Worm (Caenorhabditis elegans) whole organism, dauer: ENCODE results near the gene snf-10.

ENCODE experiments used
- unc-62 ChIP-seq: sonication (generic microtip); optimal IDR thresholded peaks from 2 replicates; lab custom pipeline; 2017; ENCODE audit warnings: missing biosample characterization, missing genetic modification reagents, missing genetic modification characterization

The snf-10 gene

ce11 chrV:10440723-10441122 is at the start of gene snf-10:
Gene snf-10, minus strand, starts transcription at chrV:10440823.
- TF ChIP-seq unc-62 (GFP tag; lab: Kevin White, UChicago), result no peak

DNA sequence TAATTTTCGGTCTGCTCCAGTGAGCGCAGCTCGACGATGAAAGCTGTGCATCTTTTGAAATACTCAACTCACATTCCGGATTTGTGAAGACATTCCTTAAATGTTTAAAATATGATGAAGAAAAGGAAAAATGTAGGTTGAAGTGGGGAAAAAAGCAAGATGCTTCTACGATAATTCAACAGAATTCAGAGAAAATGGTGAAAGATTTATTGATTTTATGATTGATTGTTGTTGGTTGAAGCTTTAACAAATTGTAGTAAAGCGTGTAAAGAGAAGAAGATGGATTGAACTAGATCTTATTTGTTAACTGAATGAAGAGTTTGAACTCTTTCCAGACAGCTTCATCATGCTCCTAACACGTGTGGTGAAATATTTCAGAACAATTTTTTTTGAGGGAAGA is 49.4 kb upstream of the snf-10 start, which contains the start of gene ncx-5:
Gene ncx-5 (minus strand): TSS at position 101 of the 400 bp plus-strand sequence.
- TF ChIP-seq unc-62 (GFP tag; lab: Kevin White, UChicago), result no peak

- TF ChIP-seq unc-62 (GFP tag; lab: Kevin White, UChicago), result no peak
Measured at ce11 chrV:10485389-10485788, 44.8 kb upstream of the snf-10 start.

- no peak for TF ChIP-seq unc-62 (GFP tag; lab: Kevin White, UChicago)
Measured at ce11 chrV:10484640-10485039, 44.0 kb upstream of the snf-10 start, which contains the start of gene Y32F6B.1. Gene Y32F6B.1, minus strand, starts transcription at chrV:10484740.

ce11 chrV:10483995-10484394 is 43.4 kb upstream of the snf-10 start:
- no peak for TF ChIP-seq unc-62 (GFP tag; lab: Kevin White, UChicago)

ce11 chrV:10478097-10478828 is 37.6 kb upstream of the snf-10 start, which contains the start of the genes crp-1 and Y32F6B.9:
Gene crp-1, plus strand, starts transcription at chrV:10478564.
Gene Y32F6B.9, plus strand, starts transcription at chrV:10478699.
- no peak for TF ChIP-seq unc-62 (GFP tag; lab: Kevin White, UChicago)

- TF ChIP-seq unc-62 (GFP tag; lab: Kevin White, UChicago), result no peak
Measured at ce11 chrV:10476864-10477443, 36.3 kb upstream of the snf-10 start.

DNA sequence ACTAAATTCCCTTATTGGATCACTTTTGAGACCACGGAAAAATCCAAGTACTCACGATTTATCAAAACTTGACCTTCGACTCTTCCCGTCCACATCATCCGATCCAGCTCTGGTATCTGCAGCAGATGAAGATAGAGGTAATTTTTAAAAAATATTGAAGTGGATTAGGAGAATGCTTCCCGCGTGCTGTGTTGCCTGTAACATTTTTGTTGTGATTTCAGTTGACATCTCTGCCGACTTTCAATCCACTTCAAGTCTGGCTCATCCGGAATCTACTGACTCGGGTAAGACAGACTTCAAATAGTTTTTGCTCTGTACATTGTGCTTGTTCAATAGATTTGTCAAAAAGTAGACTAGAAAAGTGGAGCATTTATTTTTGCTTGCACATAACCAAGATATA is 34.8 kb upstream of the snf-10 start:
- no peak for TF ChIP-seq unc-62 (GFP tag; lab: Kevin White, UChicago)

DNA sequence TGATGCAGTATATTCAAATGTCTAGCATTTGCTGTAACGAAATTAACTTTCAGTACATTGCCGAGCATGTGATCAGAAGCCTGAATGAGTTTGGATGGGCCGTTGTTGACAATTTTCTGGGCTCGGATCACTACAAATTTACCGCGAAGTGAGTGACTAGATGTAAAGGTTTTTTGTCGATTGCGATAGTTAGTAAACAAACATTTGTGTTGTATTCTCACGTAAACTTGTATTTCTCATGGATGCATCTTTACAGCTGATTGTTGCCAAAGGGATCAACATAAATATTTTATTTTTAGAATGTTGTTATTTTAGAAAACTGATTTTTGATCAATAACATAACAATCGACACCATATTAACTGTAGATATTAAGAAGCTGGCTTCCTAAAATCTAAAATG is 33.4 kb upstream of the snf-10 start:
- TF ChIP-seq unc-62 (GFP tag; lab: Kevin White, UChicago), result no peak

- no peak for TF ChIP-seq unc-62 (GFP tag; lab: Kevin White, UChicago)
Measured at ce11 chrV:10472901-10473774, 32.5 kb upstream of the snf-10 start.

ce11 chrV:10471007-10471406 is 30.4 kb upstream of the snf-10 start:
- no peak for TF ChIP-seq unc-62 (GFP tag; lab: Kevin White, UChicago)

DNA sequence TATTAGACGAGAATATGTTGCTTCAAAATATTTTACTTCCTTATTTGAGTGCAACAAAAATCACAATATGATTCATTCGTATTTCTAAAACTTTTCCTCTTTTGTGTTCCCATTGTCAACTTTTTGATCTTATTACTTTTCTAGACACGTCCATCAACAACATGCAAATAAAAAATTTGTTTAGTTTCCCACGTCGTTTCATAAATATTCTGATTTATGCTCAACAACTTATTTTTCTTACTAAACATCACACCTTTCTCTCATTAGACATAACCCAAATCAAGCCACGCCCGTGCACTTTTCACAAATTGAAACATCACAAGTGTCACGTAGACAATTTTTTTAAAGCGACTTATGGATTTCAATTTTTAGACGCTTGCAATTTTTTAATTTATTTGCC is 29.2 kb upstream of the snf-10 start:
- TF ChIP-seq unc-62 (GFP tag; lab: Kevin White, UChicago), result no peak

ce11 chrV:10468709-10469108 is 28.1 kb upstream of the snf-10 start:
- no peak for TF ChIP-seq unc-62 (GFP tag; lab: Kevin White, UChicago)

- no peak for TF ChIP-seq unc-62 (GFP tag; lab: Kevin White, UChicago)
Measured at ce11 chrV:10468190-10468589, 27.6 kb upstream of the snf-10 start, which contains the start of gene egl-9. Gene egl-9, plus strand, starts transcription at chrV:10468517.

DNA sequence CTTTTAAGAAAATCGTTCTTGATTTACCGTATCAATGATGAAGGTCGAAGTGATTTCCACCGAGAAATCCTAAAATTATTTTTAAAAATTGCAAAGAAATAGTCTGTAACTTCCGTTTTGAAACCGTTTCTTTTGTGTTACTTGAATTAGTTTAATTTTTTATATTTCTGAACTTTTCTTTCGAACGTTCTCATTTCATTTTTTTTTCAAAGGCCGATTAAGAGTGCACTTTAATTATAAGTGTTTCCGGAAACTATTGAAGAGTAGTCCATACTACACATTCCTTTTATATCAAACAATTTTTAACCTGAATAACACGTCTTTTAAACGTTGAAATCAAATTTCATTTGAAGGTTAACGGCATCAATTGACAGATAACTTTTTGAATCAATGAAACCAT is 27.0 kb upstream of the snf-10 start:
- TF ChIP-seq unc-62 (GFP tag; lab: Kevin White, UChicago), result no peak

ce11 chrV:10467104-10467503 is 26.5 kb upstream of the snf-10 start:
- no peak for TF ChIP-seq unc-62 (GFP tag; lab: Kevin White, UChicago)
